Fruit fly (Drosophila melanogaster) whole organism, embryonic: ENCODE data around the gene CG7298.
A peak's percentile ranks its signal among the peaks of the same experiment; 100 is the strongest.

ENCODE experiments used
- Blimp-1 ChIP-seq: fragments of 200-800 bp; sonication (Bioruptor generic); optimal IDR thresholded peaks from 3 replicates; lab custom pipeline; 2018; ENCODE audit warnings: missing biosample characterization, missing genetic modification characterization, mild to moderate bottlenecking, moderate library complexity, missing genetic modification reagents
- BtbVII ChIP-seq: fragments of 200-800 bp; sonication (Bioruptor generic); optimal IDR thresholded peaks from 3 replicates; lab custom pipeline; 2017; ENCODE audit warnings: missing biosample characterization, mild to moderate bottlenecking, missing genetic modification characterization
- Bteb2 ChIP-seq: fragments of 200-800 bp; sonication (Bioruptor generic); optimal IDR thresholded peaks from 2 replicates; lab custom pipeline; 2016; ENCODE audit warnings: missing biosample characterization, missing genetic modification characterization
- CG10209 ChIP-seq: fragments of 200-800 bp; sonication (Bioruptor generic); optimal IDR thresholded peaks from 3 replicates; lab custom pipeline; 2017; ENCODE audit warnings: missing biosample characterization, mild to moderate bottlenecking, missing genetic modification characterization, missing genetic modification reagents
- CG10267 ChIP-seq: fragments of 200-800 bp; sonication (Bioruptor generic); optimal IDR thresholded peaks from 2 replicates; lab custom pipeline; 2018; ENCODE audit warnings: missing biosample characterization, mild to moderate bottlenecking, missing genetic modification characterization, moderate library complexity
- CG11695 ChIP-seq: fragments of 200-800 bp; sonication (Bioruptor generic); IDR thresholded peaks from 3 replicates; pipeline ENCODE4 v1.3.6; 2022; ENCODE audit warnings: missing biosample characterization, missing genetic modification characterization
- CG12299 ChIP-seq: fragments of 200-800 bp; sonication (Bioruptor generic); optimal IDR thresholded peaks from 2 replicates; lab custom pipeline; 2018; ENCODE audit warnings: missing biosample characterization, mild to moderate bottlenecking, missing genetic modification characterization
- CG12942 ChIP-seq: fragments of 200-800 bp; sonication (Bioruptor generic); optimal IDR thresholded peaks from 3 replicates; lab custom pipeline; 2016; ENCODE audit warnings: missing biosample characterization, missing genetic modification characterization
- CG15479 ChIP-seq: fragments of 200-800 bp; sonication (Bioruptor generic); optimal IDR thresholded peaks from 3 replicates; lab custom pipeline; 2019; ENCODE audit warnings: missing biosample characterization, mild to moderate bottlenecking, missing genetic modification characterization, moderate library complexity
- CG3065 ChIP-seq: fragments of 200-800 bp; sonication (Bioruptor generic); optimal IDR thresholded peaks from 2 replicates; lab custom pipeline; 2016; ENCODE audit warnings: missing biosample characterization, missing genetic modification characterization
- CG31365 ChIP-seq: fragments of 200-800 bp; sonication (Bioruptor generic); optimal IDR thresholded peaks from 2 replicates; lab custom pipeline; 2018; ENCODE audit warnings: missing biosample characterization, mild to moderate bottlenecking, missing genetic modification characterization
- CG31441 ChIP-seq: fragments of 200-800 bp; sonication (Bioruptor generic); IDR thresholded peaks from 2 replicates; pipeline ENCODE4 v1.3.6; 2022; ENCODE audit warnings: missing biosample characterization, missing genetic modification characterization
- CG34376 ChIP-seq: fragments of 200-800 bp; sonication (Bioruptor generic); optimal IDR thresholded peaks from 2 replicates; lab custom pipeline; 2018; ENCODE audit warnings: missing biosample characterization, mild to moderate bottlenecking, missing genetic modification characterization
- CG8359 ChIP-seq: fragments of 200-800 bp; sonication (Bioruptor generic); optimal IDR thresholded peaks from 2 replicates; lab custom pipeline; 2017; ENCODE audit warnings: missing biosample characterization, mild to moderate bottlenecking, missing genetic modification characterization, borderline replicate concordance
- CG9437 ChIP-seq: fragments of 200-800 bp; sonication (Bioruptor generic); optimal IDR thresholded peaks from 2 replicates; lab custom pipeline; 2018; ENCODE audit warnings: missing biosample characterization, mild to moderate bottlenecking, missing genetic modification characterization
- D ChIP-seq, 2 experiments: fragments of 200-800 bp in 1 of 2; fragments of >200 bp in 1 of 2; sonication (Bioruptor generic) in 1 of 2; optimal IDR thresholded peaks; 2 replicates in 1 of 2; 3 replicates in 1 of 2; lab custom pipeline; 2017; ENCODE audit warnings: mild to moderate bottlenecking in 1 of 2, missing biosample characterization in 1 of 2, missing genetic modification characterization in 1 of 2, missing genetic modification reagents in 1 of 2
- HLHmδ ChIP-seq: fragments of 200-800 bp; sonication (Bioruptor generic); optimal IDR thresholded peaks from 2 replicates; lab custom pipeline; 2018; ENCODE audit warnings: missing biosample characterization, mild to moderate bottlenecking, missing genetic modification characterization, moderate library complexity
- Jarid2 ChIP-seq: fragments of 200-800 bp; sonication (Bioruptor generic); optimal IDR thresholded peaks from 3 replicates; lab custom pipeline; 2017; ENCODE audit warnings: mild to moderate bottlenecking, missing biosample characterization, missing genetic modification reagents, missing genetic modification characterization
- NK7.1 ChIP-seq: fragments of 200-800 bp; sonication (Bioruptor generic); optimal IDR thresholded peaks from 3 replicates; lab custom pipeline; 2016; ENCODE audit warnings: missing biosample characterization, missing genetic modification characterization
- Opbp ChIP-seq: fragments of 200-800 bp; sonication (Bioruptor generic); IDR thresholded peaks from 3 replicates; pipeline ENCODE4 v1.3.6; 2022; ENCODE audit warnings: missing biosample characterization, missing genetic modification characterization; ENCODE audit not compliant: partially characterized antibody
- PHDP ChIP-seq: fragments of 200-800 bp; sonication (Bioruptor generic); optimal IDR thresholded peaks from 3 replicates; lab custom pipeline; 2018; ENCODE audit warnings: missing biosample characterization, mild to moderate bottlenecking, missing genetic modification characterization, moderate library complexity
- Pdp1 ChIP-seq, 2 experiments: fragments of 200-800 bp; sonication (Bioruptor generic); optimal IDR thresholded peaks; 3 replicates each; lab custom pipeline; 2016; ENCODE audit warnings: missing biosample characterization in 2 of 2, missing genetic modification characterization in 2 of 2, mild to moderate bottlenecking in 1 of 2, moderate library complexity in 1 of 2
- Trl ChIP-seq, 3 experiments: fragments of >200 bp in 2 of 3; fragments of 200-800 bp in 1 of 3; sonication (Bioruptor generic) in 1 of 3; optimal IDR thresholded peaks; 2 replicates in 1 of 3; 3 replicates in 2 of 3; lab custom pipeline; 2016 to 2017; ENCODE audit warnings: missing biosample characterization in 1 of 3, missing genetic modification characterization in 1 of 3
- Usf ChIP-seq: fragments of 200-800 bp; sonication (Bioruptor generic); optimal IDR thresholded peaks from 2 replicates; lab custom pipeline; 2017; ENCODE audit warnings: missing genotype, missing biosample characterization, missing genetic modification characterization
- ap ChIP-seq: fragments of 200-800 bp; sonication (Bioruptor generic); IDR thresholded peaks from 2 replicates; pipeline ENCODE4 v1.3.6; 2022; ENCODE audit warnings: missing biosample characterization, missing genetic modification characterization
- cg ChIP-seq: fragments of 200-800 bp; sonication (Bioruptor generic); optimal IDR thresholded peaks from 3 replicates; lab custom pipeline; 2019; ENCODE audit warnings: missing biosample characterization, mild to moderate bottlenecking, missing genetic modification characterization, moderate library complexity
- chinmo ChIP-seq: fragments of 200-800 bp; sonication (Bioruptor generic); IDR thresholded peaks from 4 replicates; pipeline ENCODE4 v1.3.6; 2022; ENCODE audit warnings: missing biosample characterization, missing genetic modification characterization; ENCODE audit not compliant: partially characterized antibody
- dati ChIP-seq: fragments of 200-800 bp; sonication (Bioruptor generic); IDR thresholded peaks from 2 replicates; pipeline ENCODE4 v1.3.6; 2022; ENCODE audit warnings: missing biosample characterization, missing genetic modification characterization
- dpn ChIP-seq, 2 experiments: fragments of 200-800 bp; sonication (Bioruptor generic); optimal IDR thresholded peaks; 3 replicates each; lab custom pipeline; 2016; ENCODE audit warnings: missing biosample characterization in 2 of 2, missing genetic modification characterization in 2 of 2
- eve ChIP-seq, 2 experiments: fragments of >200 bp; optimal IDR thresholded peaks; 2 replicates each; lab custom pipeline; 2017; ENCODE audit warnings: missing biosample characterization in 2 of 2, missing genetic modification characterization in 2 of 2
- fd102C ChIP-seq: fragments of 200-800 bp; sonication (Bioruptor generic); optimal IDR thresholded peaks from 2 replicates; lab custom pipeline; 2018; ENCODE audit warnings: missing biosample characterization, mild to moderate bottlenecking, missing genetic modification characterization, moderate library complexity
- fd96Cb ChIP-seq: fragments of 200-800 bp; sonication (Bioruptor generic); optimal IDR thresholded peaks from 2 replicates; lab custom pipeline; 2018; ENCODE audit warnings: missing biosample characterization, mild to moderate bottlenecking, missing genetic modification characterization, moderate library complexity
- grn ChIP-seq: fragments of 200-800 bp; sonication (Bioruptor generic); optimal IDR thresholded peaks from 3 replicates; lab custom pipeline; 2017; ENCODE audit warnings: missing biosample characterization, missing genetic modification characterization
- mam ChIP-seq: fragments of 200-800 bp; sonication (Bioruptor generic); optimal IDR thresholded peaks from 3 replicates; lab custom pipeline; 2016; ENCODE audit warnings: missing biosample characterization, missing genetic modification characterization
- ranshi ChIP-seq: fragments of 200-800 bp; sonication (Bioruptor generic); IDR thresholded peaks from 2 replicates; pipeline ENCODE4 v1.3.6; 2022; ENCODE audit warnings: missing biosample characterization, missing genetic modification characterization
- run ChIP-seq: fragments of 200-800 bp; sonication (Bioruptor generic); optimal IDR thresholded peaks from 3 replicates; lab custom pipeline; 2018; ENCODE audit warnings: missing biosample characterization, mild to moderate bottlenecking, missing genetic modification characterization
- sc ChIP-seq, 3 experiments: fragments of >200 bp in 2 of 3; fragments of 200-800 bp in 1 of 3; sonication (Bioruptor generic) in 1 of 3; optimal IDR thresholded peaks; 2 replicates in 2 of 3; 3 replicates in 1 of 3; lab custom pipeline; 2017; ENCODE audit warnings: mild to moderate bottlenecking in 1 of 3, missing biosample characterization in 1 of 3, missing genetic modification characterization in 1 of 3, missing genetic modification reagents in 1 of 3
- sens ChIP-seq: fragments of 200-800 bp; sonication (Bioruptor generic); peaks from one replicate; lab custom pipeline; 2016; ENCODE audit warnings: missing biosample characterization, missing genetic modification characterization
- sima ChIP-seq: fragments of 200-800 bp; sonication (Bioruptor generic); optimal IDR thresholded peaks from 2 replicates; lab custom pipeline; 2016; ENCODE audit warnings: missing biosample characterization, missing genetic modification characterization
- sisA ChIP-seq: fragments of 200-800 bp; sonication (Bioruptor generic); IDR thresholded peaks from 2 replicates; pipeline ENCODE4 v1.3.6; 2022; ENCODE audit warnings: missing biosample characterization, missing genetic modification characterization
- sna ChIP-seq: fragments of 200-800 bp; sonication (Bioruptor generic); IDR thresholded peaks from 2 replicates; pipeline ENCODE4 v1.3.6; 2022; ENCODE audit warnings: missing biosample characterization, missing genetic modification characterization; ENCODE audit not compliant: partially characterized antibody
- sob ChIP-seq: fragments of 200-800 bp; sonication (Bioruptor generic); IDR thresholded peaks from 2 replicates; pipeline ENCODE4 v1.3.6; 2022; ENCODE audit warnings: missing biosample characterization, missing genetic modification characterization
- trh ChIP-seq: fragments of 200-800 bp; sonication (Bioruptor generic); optimal IDR thresholded peaks from 2 replicates; lab custom pipeline; 2016; ENCODE audit warnings: missing biosample characterization, missing genetic modification characterization

CG7298 gene

dm6 chr3L:20198138-20198559, 5.3 kb downstream of the CG7298 start, which contains the start of gene CG42674 (continued):
- TF ChIP-seq CG12942 (GFP tag; lab: Kevin White, UChicago), result no peak
- TF ChIP-seq ranshi (GFP tag; lab: Robert Waterston, UW), result no peak
- TF ChIP-seq D (optimal IDR thresholded peaks at IDR 0.05; lab: Kevin White, UChicago), result no peak
- TF ChIP-seq D (GFP tag; optimal IDR thresholded peaks at IDR 0.05; lab: Kevin White, UChicago), result no peak
- no peak for TF ChIP-seq dati (GFP tag; lab: Robert Waterston, UW)
- TF ChIP-seq CG15479, result no peak
- TF ChIP-seq trh (GFP tag; lab: Kevin White, UChicago), result no peak
- no peak for TF ChIP-seq sisA (GFP tag; lab: Robert Waterston, UW)
- TF ChIP-seq CG8359 (GFP tag; lab: Kevin White, UChicago), result no peak
- TF ChIP-seq BtbVII (GFP tag; lab: Kevin White, UChicago), result peak; percentile 56
- no peak for TF ChIP-seq HLHmδ (GFP tag; lab: Kevin White, UChicago)
- TF ChIP-seq sob (GFP tag; lab: Robert Waterston, UW), result no peak
- no peak for TF ChIP-seq CG31441 (GFP tag; lab: Robert Waterston, UW)
- no peak for TF ChIP-seq CG10209 (GFP tag; lab: Kevin White, UChicago)
- no peak for TF ChIP-seq CG31365 (tag; lab: Kevin White, UChicago)
- no peak for TF ChIP-seq NK7.1 (GFP tag; lab: Kevin White, UChicago)
- no peak for TF ChIP-seq Usf
- TF ChIP-seq CG10267, result no peak
- TF ChIP-seq dpn (GFP tag; optimal IDR thresholded peaks at IDR 0.05; lab: Kevin White, UChicago), result no peak
- peak; percentile 89 for TF ChIP-seq Jarid2 (GFP tag; lab: Kevin White, UChicago)
- TF ChIP-seq grn (GFP tag; lab: Kevin White, UChicago), result no peak
- peak; percentile 75 to 77 for TF ChIP-seq Trl (optimal IDR thresholded peaks at IDR 0.05; lab: Kevin White, UChicago)
- TF ChIP-seq Trl (GFP tag; optimal IDR thresholded peaks at IDR 0.05; lab: Kevin White, UChicago), result no peak
- no peak for TF ChIP-seq CG3065
- no peak for TF ChIP-seq sna (GFP tag; lab: Robert Waterston, UW)
- TF ChIP-seq ap (GFP tag; lab: Robert Waterston, UW), result no peak
- TF ChIP-seq fd96Cb, result no peak
- TF ChIP-seq CG34376, result peak; percentile 54
- TF ChIP-seq PHDP, result no peak
- TF ChIP-seq CG12299 (tag; lab: Kevin White, UChicago), result no peak
- no peak for TF ChIP-seq sc (optimal IDR thresholded peaks at IDR 0.05; lab: Kevin White, UChicago)
- no peak for TF ChIP-seq sc (GFP tag; optimal IDR thresholded peaks at IDR 0.05; lab: Kevin White, UChicago)
- no peak for TF ChIP-seq Blimp-1

DNA sequence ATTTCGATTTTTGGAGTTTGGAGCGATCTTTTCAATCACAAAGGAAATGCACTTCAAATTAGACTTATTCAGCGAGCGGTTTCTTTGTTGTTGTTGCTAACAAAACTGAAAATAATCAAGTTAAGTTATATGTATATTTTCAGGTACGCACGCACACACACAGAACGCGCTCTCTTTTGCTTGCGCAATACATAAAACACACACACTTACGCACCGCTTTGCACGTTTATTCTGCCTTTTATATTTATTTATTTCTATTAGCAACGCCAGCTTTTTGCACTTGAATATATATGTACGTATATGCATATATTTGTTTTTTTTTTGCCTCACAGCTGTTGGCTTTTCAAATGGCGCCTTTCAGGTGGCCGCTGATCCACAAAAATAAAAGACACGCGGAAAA, 5.8 kb downstream of the CG7298 start:
- TF ChIP-seq chinmo (GFP tag; lab: Robert Waterston, UW), result 0 out of 4 replicates have a peak, but pooled peaks have one; percentile 13
- TF ChIP-seq fd102C (GFP tag; lab: Kevin White, UChicago), result no peak
- TF ChIP-seq Pdp1 (GFP tag; optimal IDR thresholded peaks at IDR 0.05; lab: Kevin White, UChicago), result peak in 1 of 2 experiments; percentile 96
- no peak for TF ChIP-seq Opbp (GFP tag; lab: Robert Waterston, UW)
- TF ChIP-seq CG11695 (GFP tag; lab: Robert Waterston, UW), result no peak
- TF ChIP-seq eve (GFP tag; optimal IDR thresholded peaks at IDR 0.05; lab: Kevin White, UChicago), result peak in 1 of 2 experiments; percentile 37
- TF ChIP-seq CG9437 (GFP tag; lab: Kevin White, UChicago), result no peak
- no peak for TF ChIP-seq ranshi (GFP tag; lab: Robert Waterston, UW)
- no peak for TF ChIP-seq run (tag; lab: Kevin White, UChicago)
- TF ChIP-seq Bteb2 (GFP tag; lab: Kevin White, UChicago), result no peak
- no peak for TF ChIP-seq mam
- TF ChIP-seq cg (GFP tag; lab: Kevin White, UChicago), result peak; percentile 2
- TF ChIP-seq sens (GFP tag; lab: Kevin White, UChicago), result peak; percentile 56
- TF ChIP-seq sima (GFP tag; lab: Kevin White, UChicago), result no peak
